Fruit fly (Drosophila melanogaster): Measurements from ENCODE around the gene CG42340.

dm6 chrX:6533101-6533636, 9.0 kb upstream of the CG42340 start, which contains the start of gene RpL7A:
- TF ChIP-seq CG1620 (GFP tag; optimal IDR thresholded peaks at IDR 0.05) (peak; percentile 87), pad (GFP tag; optimal IDR thresholded peaks at IDR 0.05) (peak; percentile 76), CG7045 (GFP tag; optimal IDR thresholded peaks at IDR 0.05) (peak; percentile 20), kay (GFP tag; ENCODE audit: borderline replicate concordance) (no peak), CG11617 (GFP tag; optimal IDR thresholded peaks at IDR 0.05) (peak; percentile 89), Clk (GFP tag; optimal IDR thresholded peaks at IDR 0.05) (peak; percentile 19), tj (GFP tag; optimal IDR thresholded peaks at IDR 0.05) (peak; percentile 67), CG7101 (tag; optimal IDR thresholded peaks at IDR 0.05) (peak; percentile 86), cnc (optimal IDR thresholded peaks at IDR 0.05) (no peak)

Data from whole organism, adult.